Fruit fly (Drosophila melanogaster) whole organism, embryonic: ENCODE results near the gene Invadolysin.

Source experiments
- CG32767 ChIP-seq: fragments of 200-800 bp; sonication (Bioruptor generic); IDR thresholded peaks from 2 replicates; pipeline ENCODE4 v1.3.6; 2022; ENCODE audit warnings: missing biosample characterization, missing genetic modification characterization
- CG3407 ChIP-seq: fragments of 200-800 bp; sonication (Bioruptor generic); optimal IDR thresholded peaks from 2 replicates; lab custom pipeline; 2018; ENCODE audit warnings: missing biosample characterization, mild to moderate bottlenecking, missing genetic modification characterization
- CG6689 ChIP-seq: fragments of 200-800 bp; sonication (Bioruptor generic); IDR thresholded peaks from 2 replicates; pipeline ENCODE4 v1.3.6; 2022; ENCODE audit warnings: missing biosample characterization, missing genetic modification characterization
- Neu2 ChIP-seq: fragments of 200-800 bp; sonication (Bioruptor generic); optimal IDR thresholded peaks from 3 replicates; lab custom pipeline; 2016; ENCODE audit warnings: missing biosample characterization, missing genetic modification characterization, borderline replicate concordance
- Rx ChIP-seq: fragments of 200-800 bp; sonication (Bioruptor generic); IDR thresholded peaks from 2 replicates; pipeline ENCODE4 v1.3.6; 2022; ENCODE audit warnings: missing biosample characterization, missing genetic modification characterization
- cg ChIP-seq: fragments of 200-800 bp; sonication (Bioruptor generic); optimal IDR thresholded peaks from 3 replicates; lab custom pipeline; 2019; ENCODE audit warnings: missing biosample characterization, mild to moderate bottlenecking, missing genetic modification characterization, moderate library complexity
- ftz-f1 ChIP-seq: fragments of 200-800 bp; sonication (Bioruptor generic); optimal IDR thresholded peaks from 2 replicates; lab custom pipeline; 2016; ENCODE audit warnings: missing biosample characterization, missing genetic modification characterization
- gt ChIP-seq: fragments of 200-800 bp; sonication (Bioruptor generic); IDR thresholded peaks from 2 replicates; pipeline ENCODE4 v1.3.6; 2022; ENCODE audit warnings: missing biosample characterization, missing genetic modification characterization
- mld ChIP-seq: fragments of 200-800 bp; sonication (Bioruptor generic); IDR thresholded peaks from 3 replicates; pipeline ENCODE4 v1.3.6; 2022; ENCODE audit warnings: missing biosample characterization, missing genetic modification characterization; ENCODE audit not compliant: partially characterized antibody
- nau ChIP-seq: fragments of 200-800 bp; sonication (Bioruptor generic); optimal IDR thresholded peaks from 3 replicates; lab custom pipeline; 2017; ENCODE audit warnings: missing biosample characterization, mild to moderate bottlenecking, missing genetic modification characterization, missing genetic modification reagents
- pan ChIP-seq, 4 experiments: fragments of >200 bp in 3 of 4; fragments of 200-800 bp in 1 of 4; sonication (Bioruptor generic) in 1 of 4; optimal IDR thresholded peaks in 3 of 4; IDR thresholded peaks in 1 of 4; 2 replicates each; pipeline versions ENCODE4 v1.3.6 to Lab custom; 2017 to 2022; ENCODE audit warnings: missing biosample characterization in 2 of 4, missing genetic modification characterization in 2 of 4, mixed read lengths in 1 of 4
- rib ChIP-seq: fragments of 200-800 bp; sonication (Bioruptor generic); IDR thresholded peaks from 2 replicates; pipeline ENCODE4 v1.3.6; 2022; ENCODE audit warnings: missing biosample characterization, missing genetic modification characterization
- usp ChIP-seq: fragments of >200 bp; optimal IDR thresholded peaks from 2 replicates; lab custom pipeline; 2017; ENCODE audit warnings: missing biosample characterization, missing genetic modification characterization
- wdn ChIP-seq: fragments of 200-800 bp; sonication (Bioruptor generic); IDR thresholded peaks from 2 replicates; pipeline ENCODE4 v1.3.6; 2022; ENCODE audit warnings: missing biosample characterization, missing genetic modification characterization

- TF ChIP-seq ftz-f1, result no peak
- TF ChIP-seq CG32767 (GFP tag; lab: Robert Waterston, UW), result no peak
- TF ChIP-seq pan (optimal IDR thresholded peaks at IDR 0.05; lab: Kevin White, UChicago), result no peak
- TF ChIP-seq pan (GFP tag; optimal IDR thresholded peaks at IDR 0.05 in 1 of 2, IDR thresholded peaks at IDR 0.05 in 1 of 2), result no peak
- TF ChIP-seq nau (GFP tag; lab: Kevin White, UChicago), result no peak
- no peak for TF ChIP-seq cg (GFP tag; lab: Kevin White, UChicago)
- TF ChIP-seq CG6689 (GFP tag; lab: Robert Waterston, UW), result no peak
- no peak for TF ChIP-seq usp (GFP tag; lab: Kevin White, UChicago)
- no peak for TF ChIP-seq Rx (GFP tag; lab: Robert Waterston, UW)
- no peak for TF ChIP-seq gt (GFP tag; lab: Robert Waterston, UW)
- TF ChIP-seq CG3407 (GFP tag; lab: Kevin White, UChicago), result no peak
- no peak for TF ChIP-seq Neu2 (GFP tag; lab: Kevin White, UChicago)
- TF ChIP-seq mld (GFP tag; lab: Robert Waterston, UW), result no peak
- no peak for TF ChIP-seq rib (GFP tag; lab: Robert Waterston, UW)
- no peak for TF ChIP-seq wdn
Observed at dm6 chr3R:10113746-10114145, 30.7 kb upstream of the Invadolysin start.
